Worm (Caenorhabditis elegans) whole organism, L4 larva: Measurements from ENCODE around the gene ZK792.12.

Experiments used
- F37D6.2 ChIP-seq: sonication (generic microtip); optimal IDR thresholded peaks from 2 replicates; lab custom pipeline; 2016; ENCODE audit warnings: mild to moderate bottlenecking, missing genetic modification characterization, missing compliant biosample characterization
- egl-27 ChIP-seq: sonication (generic microtip); optimal IDR thresholded peaks from 3 replicates; lab custom pipeline; 2017; ENCODE audit warnings: missing biosample characterization, missing genetic modification reagents, missing genetic modification characterization
- skn-1 ChIP-seq: fragments of 150-350 bp; optimal IDR thresholded peaks from 2 replicates; lab custom pipeline; 2014; ENCODE audit warnings: missing biosample characterization, missing genetic modification characterization
- unc-62 ChIP-seq, 3 experiments: fragments of 150-350 bp in 1 of 3; sonication (generic microtip); optimal IDR thresholded peaks in 2 of 3; peaks in 1 of 3; 1 replicate in 1 of 3; 2 replicates in 2 of 3; lab custom pipeline; 2014 to 2017; ENCODE audit warnings: missing biosample characterization in 3 of 3, missing genetic modification characterization in 3 of 3, missing genetic modification reagents in 3 of 3, missing genotype in 1 of 3

DNA sequence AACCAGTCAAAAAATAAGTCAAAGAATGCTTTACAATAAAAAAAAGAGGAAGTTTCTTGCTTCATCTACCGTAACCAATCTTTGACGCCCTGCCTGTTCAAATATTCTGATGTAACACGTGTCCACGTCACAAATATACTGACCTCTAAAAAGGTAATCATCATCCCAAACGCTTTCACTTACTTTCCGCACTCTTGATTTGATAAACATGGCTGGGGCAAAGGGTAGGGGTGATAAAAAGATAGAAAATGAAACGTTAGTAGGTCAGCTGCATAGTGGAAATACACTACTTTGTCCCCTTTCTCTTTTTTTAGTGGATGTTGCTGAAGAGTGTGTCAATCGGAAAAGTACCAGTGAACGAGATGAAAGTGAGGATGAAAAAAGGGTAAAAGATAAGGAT is 6.5 kb downstream of the ZK792.12 start:
- TF ChIP-seq egl-27 (tag; lab: Kevin White, UChicago) (no peak), unc-62 (GFP tag; optimal IDR thresholded peaks at IDR 0.05 in 1 of 2; lab: Kevin White, UChicago) (peak in 1 of 2 experiments; percentile 16), unc-62 (tag; optimal IDR thresholded peaks at IDR 0.05; lab: Kevin White, UChicago) (no peak), F37D6.2 (tag; lab: Kevin White, UChicago) (no peak), skn-1 (tag; lab: Kevin White, UChicago) (no peak)
